Fruit fly (Drosophila melanogaster) Kc167 (cell line): ENCODE measurements around the gene CG15387.

Experiments used
- Myc ChIP-seq: fragments of >200 bp; optimal IDR thresholded peaks from 2 replicates; lab custom pipeline; 2017; ENCODE audit warnings: missing external identifiers
- Sin3A ChIP-seq: fragments of >200 bp; optimal IDR thresholded peaks from 2 replicates; lab custom pipeline; 2018; ENCODE audit warnings: missing external identifiers
- h ChIP-seq: fragments of >200 bp; optimal IDR thresholded peaks from 3 replicates; lab custom pipeline; 2018; ENCODE audit warnings: missing external identifiers
- insv ChIP-seq: fragments of >200 bp; optimal IDR thresholded peaks from 3 replicates; lab custom pipeline; 2018; ENCODE audit warnings: missing external identifiers
- psq ChIP-seq: fragments of >200 bp; optimal IDR thresholded peaks from 2 replicates; lab custom pipeline; 2017; ENCODE audit warnings: missing external identifiers
- ttk ChIP-seq: sonication (Bioruptor generic); optimal IDR thresholded peaks from 2 replicates; lab custom pipeline; 2017; ENCODE audit warnings: missing external identifiers

The CG15387 gene

DNA sequence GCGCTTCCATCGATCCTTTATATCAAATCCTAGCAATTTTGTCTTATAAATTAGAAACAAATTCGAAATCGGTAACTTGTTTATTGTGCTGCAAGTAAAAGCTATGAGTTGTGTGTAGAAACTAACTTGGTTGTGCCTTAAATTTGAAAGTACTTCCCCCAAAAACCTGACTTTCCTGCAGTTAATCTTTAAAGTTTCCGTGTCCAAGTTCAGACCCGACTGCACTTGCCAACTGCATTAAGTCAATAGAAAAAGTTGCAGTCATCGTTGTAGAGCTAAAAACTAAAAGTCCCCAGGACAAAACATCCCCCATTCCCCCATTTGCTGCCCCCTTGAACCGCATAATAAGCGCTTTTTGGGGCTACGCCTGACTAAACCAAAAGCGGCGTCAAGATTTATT is 14.4 kb upstream of the CG15387 start, which contains the start of gene Tengl1:
Tengl1 (minus strand) TSS at position 101 of the 400 bp plus-strand sequence.
- TF ChIP-seq Myc (lab: Kevin White, UChicago): no peak
- no peak for TF ChIP-seq ttk (lab: Kevin White, UChicago)
- no peak for TF ChIP-seq insv (lab: Kevin White, UChicago)
- TF ChIP-seq psq (lab: Kevin White, UChicago): no peak
- no peak for TF ChIP-seq h
- no peak for TF ChIP-seq Sin3A (lab: Kevin White, UChicago)

DNA sequence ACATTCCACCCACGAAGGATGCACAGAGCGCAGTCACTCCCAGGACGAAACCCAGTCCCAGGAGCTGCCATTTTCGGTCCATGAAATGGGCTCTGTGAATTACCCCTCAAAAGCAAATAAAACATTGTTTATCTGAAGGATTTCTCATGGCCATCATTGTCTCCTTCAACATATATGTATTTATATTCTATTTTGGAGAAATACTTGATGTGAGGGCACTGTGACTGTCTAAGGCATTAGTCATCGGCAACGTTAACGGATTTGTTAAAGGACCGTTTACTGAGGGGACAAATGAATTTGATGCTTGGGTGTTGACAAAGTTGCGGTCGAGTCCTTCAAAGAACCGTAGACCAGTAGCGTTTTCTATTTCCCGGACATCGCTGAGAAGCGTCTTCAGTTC is 13.2 kb upstream of the CG15387 start, which contains the start of gene Tengl2:
Tengl2 (minus strand) TSS at position 101 of the 400 bp plus-strand sequence.
- TF ChIP-seq Sin3A (lab: Kevin White, UChicago) (no peak), Myc (lab: Kevin White, UChicago) (no peak)

DNA sequence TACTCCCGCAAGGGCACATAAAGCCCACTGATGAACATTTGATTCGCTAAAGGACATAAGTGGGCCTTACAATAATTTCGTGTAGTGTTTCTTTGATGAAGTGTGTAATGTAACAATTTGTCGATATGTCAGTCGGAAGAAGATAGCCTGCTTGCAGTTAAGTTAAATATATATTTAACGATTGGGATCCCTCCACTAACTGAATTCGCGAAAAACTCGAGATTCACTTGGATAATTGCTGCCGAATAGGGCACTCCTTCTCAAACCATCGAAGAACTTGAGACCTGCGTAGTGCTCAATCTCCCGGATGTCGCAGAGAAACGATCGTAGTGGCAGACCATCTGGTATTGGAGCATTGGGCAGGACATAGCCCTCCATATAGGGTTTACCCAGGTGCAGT is 12.1 kb upstream of the CG15387 start, which contains the start of gene Tengl3:
Tengl3 (minus strand) TSS at position 101 of the 400 bp plus-strand sequence.
- no peak for TF ChIP-seq Myc (lab: Kevin White, UChicago)
- TF ChIP-seq insv (lab: Kevin White, UChicago): no peak
- TF ChIP-seq psq (lab: Kevin White, UChicago): no peak
- no peak for TF ChIP-seq h
- TF ChIP-seq Sin3A (lab: Kevin White, UChicago): no peak
- TF ChIP-seq ttk (lab: Kevin White, UChicago): no peak

DNA sequence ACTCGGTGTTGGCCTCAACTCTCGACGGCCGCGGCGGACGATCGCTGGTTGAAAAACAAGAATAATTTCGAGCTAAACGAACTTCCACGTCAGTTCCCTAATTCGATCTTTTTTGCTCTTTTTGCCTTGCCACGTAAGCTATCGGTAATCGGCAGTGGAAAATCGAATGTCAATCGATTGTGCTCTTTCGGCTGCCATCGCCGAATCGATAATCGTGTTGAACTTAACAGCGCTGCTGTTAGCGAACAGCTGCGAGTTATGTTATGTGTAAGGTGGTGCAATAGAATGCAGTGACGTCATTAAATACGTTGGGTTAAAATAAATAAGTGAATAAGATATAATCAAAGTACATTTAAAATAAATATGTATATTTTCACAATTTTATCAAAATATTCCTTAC is 10.6 kb upstream of the CG15387 start, which contains the start of gene Sec24CD:
Sec24CD (minus strand) TSS at position 123 of the 400 bp plus-strand sequence.
- TF ChIP-seq insv (lab: Kevin White, UChicago): no peak
- peak; percentile 28 for TF ChIP-seq psq (lab: Kevin White, UChicago)

DNA sequence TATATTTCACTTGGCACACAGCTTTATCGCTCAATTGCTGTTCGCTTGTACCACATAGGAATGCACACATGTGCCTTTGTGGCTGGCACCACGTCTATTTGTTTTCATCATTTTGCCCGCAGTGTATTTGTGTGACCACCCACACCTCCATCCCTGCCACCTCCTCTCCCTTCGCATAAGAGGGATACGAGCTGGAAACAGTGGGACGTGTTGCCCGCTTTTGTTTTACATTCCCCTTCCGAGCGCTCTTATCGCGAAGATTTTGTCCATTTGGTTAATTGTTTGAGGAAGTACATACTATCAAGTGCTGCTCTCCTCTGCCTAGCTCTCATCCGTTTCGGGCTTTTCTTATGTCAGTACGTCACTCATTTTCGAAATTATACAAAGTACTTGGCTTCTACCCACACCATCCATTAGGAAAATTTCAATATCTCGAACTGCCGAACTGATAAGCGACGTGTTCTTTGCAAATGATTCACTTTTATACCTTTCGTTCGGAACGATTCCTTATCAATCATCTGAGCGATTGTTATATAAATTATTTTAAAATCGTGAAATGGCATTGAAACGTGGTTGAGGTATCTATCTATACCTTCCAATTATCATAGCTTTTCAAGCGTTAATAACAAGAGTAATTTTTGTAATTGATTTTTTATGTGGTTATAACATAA is 2.2 kb upstream of the CG15387 start:
- TF ChIP-seq Sin3A (lab: Kevin White, UChicago): no peak
- TF ChIP-seq psq (lab: Kevin White, UChicago): no peak
- TF ChIP-seq h: no peak
- no peak for TF ChIP-seq ttk (lab: Kevin White, UChicago)
- no peak for TF ChIP-seq insv (lab: Kevin White, UChicago)
- TF ChIP-seq Myc (lab: Kevin White, UChicago): no peak

DNA sequence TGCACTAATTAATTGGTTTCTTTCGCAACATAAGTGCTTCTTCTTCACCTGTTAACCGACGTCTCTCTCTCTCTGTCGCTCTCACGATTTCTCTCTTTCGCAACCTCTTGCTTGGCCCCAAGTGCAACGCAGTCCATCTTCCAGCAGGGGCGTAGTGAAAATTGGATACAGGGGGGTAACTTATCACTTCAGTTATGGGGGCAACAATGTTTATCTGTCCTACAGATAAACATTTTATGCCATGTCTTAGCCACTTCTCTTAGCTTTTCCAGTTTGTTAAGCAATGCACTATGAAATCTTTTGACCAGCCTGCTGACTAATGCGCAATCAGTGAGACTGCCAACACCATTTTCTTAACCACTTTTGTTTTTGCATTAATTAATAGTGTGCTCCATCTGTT is 1.2 kb upstream of the CG15387 start:
- TF ChIP-seq Sin3A (lab: Kevin White, UChicago): no peak
- no peak for TF ChIP-seq h
- TF ChIP-seq ttk (lab: Kevin White, UChicago): no peak
- no peak for TF ChIP-seq Myc (lab: Kevin White, UChicago)
- TF ChIP-seq psq (lab: Kevin White, UChicago): no peak
- TF ChIP-seq insv (lab: Kevin White, UChicago): no peak

DNA sequence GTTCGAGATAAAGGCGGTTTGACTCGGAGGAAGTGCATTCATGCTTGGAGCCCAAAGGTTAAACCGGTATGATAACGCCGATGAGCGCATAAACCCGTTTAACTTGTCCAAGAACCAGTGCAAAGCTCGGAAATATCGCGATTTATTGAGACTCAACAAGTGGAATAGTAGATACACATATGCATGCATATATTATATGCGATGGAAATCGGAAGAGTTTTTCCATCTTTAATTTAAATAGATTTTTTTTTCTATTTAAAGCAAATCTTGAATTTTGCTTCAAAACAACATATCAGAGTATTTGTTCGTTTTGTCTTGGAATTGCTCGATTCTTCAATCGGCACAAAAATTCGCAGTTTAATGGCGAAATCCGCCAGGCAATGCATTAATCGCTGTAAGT is 3.7 kb downstream of the CG15387 start:
- TF ChIP-seq h (no peak), Myc (lab: Kevin White, UChicago) (no peak), Sin3A (lab: Kevin White, UChicago) (no peak), insv (lab: Kevin White, UChicago) (no peak), ttk (lab: Kevin White, UChicago) (no peak), psq (lab: Kevin White, UChicago) (no peak)

DNA sequence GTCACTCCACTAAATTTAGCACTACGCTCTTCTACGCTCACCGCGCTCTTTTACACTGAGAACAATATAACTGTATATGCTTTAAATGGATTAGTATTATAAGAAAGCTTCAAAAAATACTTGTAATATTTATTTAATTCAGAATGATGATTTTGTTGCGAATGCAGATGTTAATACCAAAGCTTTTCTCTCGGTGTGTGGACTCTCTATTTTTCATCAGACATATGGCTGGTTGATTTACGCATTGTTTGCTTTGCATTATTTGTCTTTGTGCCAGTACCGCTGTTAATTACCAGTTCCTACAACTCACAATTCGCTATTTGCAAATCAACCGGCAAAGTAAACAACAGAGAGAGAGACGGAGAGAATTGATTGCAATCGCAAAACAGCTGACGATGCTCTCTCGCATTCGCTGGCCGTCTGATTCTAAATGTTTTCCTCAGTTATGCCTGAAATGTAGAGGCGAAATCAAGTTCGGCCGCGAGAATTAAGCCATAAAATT is 4.4 kb downstream of the CG15387 start:
- TF ChIP-seq h (no peak), insv (lab: Kevin White, UChicago) (no peak), Myc (lab: Kevin White, UChicago) (no peak), Sin3A (lab: Kevin White, UChicago) (no peak), ttk (lab: Kevin White, UChicago) (no peak), psq (lab: Kevin White, UChicago) (no peak)

DNA sequence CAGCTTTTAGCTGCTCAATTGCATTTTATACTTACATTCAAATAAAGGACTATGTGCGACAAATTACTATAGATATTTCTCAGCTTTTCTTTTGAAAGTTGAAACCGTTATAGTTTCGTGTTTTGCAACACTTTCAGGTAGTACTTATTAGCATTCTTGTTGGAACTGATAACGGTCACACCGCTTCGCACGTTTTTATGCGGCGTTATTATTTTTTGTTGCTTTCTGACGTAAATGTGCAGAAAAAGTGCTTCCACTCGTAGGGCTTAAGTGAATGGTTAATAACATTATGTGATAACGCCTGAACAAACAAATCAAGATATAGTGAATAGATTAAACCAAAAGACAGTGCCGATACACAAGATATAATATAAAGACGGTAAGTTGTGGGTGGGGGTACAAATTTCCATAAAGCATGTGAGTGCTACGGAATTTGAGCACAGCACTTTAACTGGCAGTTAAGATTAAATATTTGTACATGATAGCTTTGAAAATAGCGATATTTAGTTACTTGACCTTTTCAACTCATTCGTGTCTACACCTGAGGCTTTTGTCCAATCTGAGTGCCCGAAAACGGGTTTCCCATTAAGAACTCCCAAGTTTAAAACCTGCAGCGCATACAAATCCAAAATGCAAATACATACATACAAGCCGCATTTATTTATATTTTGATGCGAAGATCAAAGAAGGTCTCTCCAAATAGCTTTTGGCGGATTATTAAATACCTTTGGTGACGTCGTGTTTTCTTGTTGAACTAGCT is 5.3 kb downstream of the CG15387 start, which contains the start of gene papi:
papi (plus strand) TSS at position 176 of the 760 bp plus-strand sequence.
- no peak for TF ChIP-seq insv (lab: Kevin White, UChicago)
- TF ChIP-seq h: no peak
- no peak for TF ChIP-seq Sin3A (lab: Kevin White, UChicago)

DNA sequence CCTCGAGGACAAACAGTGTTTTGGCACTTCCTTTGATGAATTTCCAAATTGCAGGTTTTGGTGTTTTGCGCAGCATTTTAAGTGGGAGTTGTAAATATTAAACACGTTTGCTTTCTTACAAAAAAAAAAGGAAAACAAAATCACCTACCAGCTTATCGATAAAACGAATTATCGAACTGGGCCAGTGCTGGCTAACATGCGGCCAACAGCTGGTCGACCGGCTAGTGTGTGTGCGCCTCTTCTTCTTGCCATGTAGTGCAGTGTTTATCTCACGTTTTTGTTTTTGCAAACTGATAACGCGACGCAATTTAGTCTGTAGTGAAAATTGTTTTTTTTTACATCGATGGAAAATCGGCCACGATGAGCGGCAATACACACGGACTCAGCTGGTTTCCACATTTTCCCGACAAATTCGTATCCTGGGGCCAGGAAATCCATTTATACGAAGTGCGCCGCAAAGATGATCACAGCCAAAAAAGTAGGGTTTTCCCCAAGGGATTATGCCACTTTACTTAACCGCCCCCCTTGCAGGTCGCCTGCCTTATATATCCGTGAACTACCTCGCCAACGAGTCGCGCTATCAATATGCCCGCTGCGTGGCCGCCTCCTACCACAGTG is 8.9 kb downstream of the CG15387 start, which contains the start of the genes CG15386, CG42371 and mio:
CG15386 (minus strand) TSS at position 180 of the 618 bp plus-strand sequence.
CG42371 (minus strand) TSS at position 180 of the 618 bp plus-strand sequence.
mio (plus strand) TSS at position 224 of the 618 bp plus-strand sequence.
- TF ChIP-seq h (no peak), Sin3A (lab: Kevin White, UChicago) (no peak), psq (lab: Kevin White, UChicago) (no peak), Myc (lab: Kevin White, UChicago) (no peak), insv (lab: Kevin White, UChicago) (no peak), ttk (lab: Kevin White, UChicago) (no peak)

DNA sequence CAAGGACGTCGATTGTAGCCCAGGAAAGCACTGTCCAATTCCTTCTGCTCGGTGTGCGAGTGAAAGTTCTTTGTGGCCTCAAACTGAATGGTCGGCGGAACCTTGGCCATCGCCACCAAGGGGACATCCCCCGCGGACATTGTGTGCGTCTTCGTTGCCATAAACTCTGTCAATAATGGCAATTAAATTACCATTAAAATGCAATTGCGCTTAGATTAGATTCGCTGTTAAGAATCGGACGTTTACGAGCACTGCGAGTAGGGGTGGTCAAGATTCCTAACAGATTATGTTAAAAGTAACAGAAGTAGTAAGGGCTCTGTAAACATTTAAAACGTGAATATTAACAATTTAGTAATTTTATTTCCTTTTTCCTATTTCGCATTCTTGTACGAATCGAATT is 10.0 kb downstream of the CG15387 start, which contains the start of gene daed:
daed (minus strand) TSS at position 247 of the 400 bp plus-strand sequence.
- TF ChIP-seq insv (lab: Kevin White, UChicago): no peak
- no peak for TF ChIP-seq psq (lab: Kevin White, UChicago)
- TF ChIP-seq Myc (lab: Kevin White, UChicago): no peak
- no peak for TF ChIP-seq h
- no peak for TF ChIP-seq ttk (lab: Kevin White, UChicago)
- no peak for TF ChIP-seq Sin3A (lab: Kevin White, UChicago)
